Fruit fly (Drosophila melanogaster) whole organism: Measurements from ENCODE around the gene Dup99B.
A peak's percentile ranks its signal among the peaks of the same experiment; 100 is the strongest.

ENCODE experiments used
- CG8478 ChIP-seq: fragments of >200 bp; optimal IDR thresholded peaks from 2 replicates; lab custom pipeline; 2018; ENCODE audit warnings: inconsistent platforms
- Dll ChIP-seq: fragments of >200 bp; optimal IDR thresholded peaks from 2 replicates; lab custom pipeline; 2017
- EcR ChIP-seq, 2 experiments: fragments of >200 bp; optimal IDR thresholded peaks; 2 replicates each; lab custom pipeline; 2017; ENCODE audit warnings: missing biosample characterization in 2 of 2, missing genetic modification characterization in 2 of 2, missing genetic modification reagents in 2 of 2
- pan ChIP-seq: fragments of >200 bp; optimal IDR thresholded peaks from 2 replicates; lab custom pipeline; 2017
- psq ChIP-seq: fragments of >200 bp; optimal IDR thresholded peaks from 2 replicates; lab custom pipeline; 2017
- usp ChIP-seq: fragments of >200 bp; optimal IDR thresholded peaks from 2 replicates; lab custom pipeline; 2017; ENCODE audit warnings: missing biosample characterization, missing genetic modification characterization, mixed read lengths

Dup99B gene

dm6 chr3R:29715277-29715676 lies at the start of gene Dup99B:
Dup99B (minus strand) TSS chr3R:29715377.
- TF ChIP-seq EcR (GFP tag; optimal IDR thresholded peaks at IDR 0.05; lab: Kevin White, UChicago) (no peak), pan (no peak), CG8478 (lab: Kevin White, UChicago) (no peak), Dll (no peak), usp (GFP tag; lab: Kevin White, UChicago) (no peak), psq (lab: Kevin White, UChicago) (no peak)

dm6 chr3R:29764249-29765042 lies 49.3 kb upstream of the Dup99B start:
- TF ChIP-seq CG8478 (lab: Kevin White, UChicago) (no peak), Dll (peak; percentile 84)

dm6 chr3R:29763804-29764203 lies 48.6 kb upstream of the Dup99B start:
- TF ChIP-seq usp (GFP tag; lab: Kevin White, UChicago) (no peak), EcR (GFP tag; optimal IDR thresholded peaks at IDR 0.05; lab: Kevin White, UChicago) (peak in 1 of 2 experiments; percentile 32)

dm6 chr3R:29763154-29763553 lies 48.0 kb upstream of the Dup99B start:
- TF ChIP-seq CG8478 (lab: Kevin White, UChicago) (no peak), EcR (GFP tag; optimal IDR thresholded peaks at IDR 0.05; lab: Kevin White, UChicago) (peak in 1 of 2 experiments; percentile 45)

- no peak for TF ChIP-seq Dll
- TF ChIP-seq psq (lab: Kevin White, UChicago) = no peak
- no peak for TF ChIP-seq pan
- no peak for TF ChIP-seq usp (GFP tag; lab: Kevin White, UChicago)
- TF ChIP-seq EcR (GFP tag; optimal IDR thresholded peaks at IDR 0.05; lab: Kevin White, UChicago) = no peak
- TF ChIP-seq CG8478 (lab: Kevin White, UChicago) = no peak
Observed at dm6 chr3R:29762297-29762696, 47.1 kb upstream of the Dup99B start.

- TF ChIP-seq pan (no peak), usp (GFP tag; lab: Kevin White, UChicago) (no peak), EcR (GFP tag; optimal IDR thresholded peaks at IDR 0.05; lab: Kevin White, UChicago) (no peak), CG8478 (lab: Kevin White, UChicago) (no peak), Dll (no peak), psq (lab: Kevin White, UChicago) (no peak)
Observed at dm6 chr3R:29761569-29761968, 46.4 kb upstream of the Dup99B start.

- no peak for TF ChIP-seq EcR (GFP tag; optimal IDR thresholded peaks at IDR 0.05; lab: Kevin White, UChicago)
- no peak for TF ChIP-seq psq (lab: Kevin White, UChicago)
- no peak for TF ChIP-seq CG8478 (lab: Kevin White, UChicago)
- no peak for TF ChIP-seq pan
- no peak for TF ChIP-seq usp (GFP tag; lab: Kevin White, UChicago)
- no peak for TF ChIP-seq Dll
Observed at dm6 chr3R:29760042-29760441, 44.9 kb upstream of the Dup99B start.

- no peak for TF ChIP-seq CG8478 (lab: Kevin White, UChicago)
- TF ChIP-seq pan = no peak
- no peak for TF ChIP-seq Dll
- no peak for TF ChIP-seq psq (lab: Kevin White, UChicago)
- TF ChIP-seq EcR (GFP tag; optimal IDR thresholded peaks at IDR 0.05; lab: Kevin White, UChicago) = no peak
- TF ChIP-seq usp (GFP tag; lab: Kevin White, UChicago) = no peak
Observed at dm6 chr3R:29758734-29759131, 43.6 kb upstream of the Dup99B start.

- TF ChIP-seq psq (lab: Kevin White, UChicago) = no peak
- no peak for TF ChIP-seq CG8478 (lab: Kevin White, UChicago)
- TF ChIP-seq usp (GFP tag; lab: Kevin White, UChicago) = no peak
- TF ChIP-seq Dll = no peak
- no peak for TF ChIP-seq pan
Observed at dm6 chr3R:29758129-29758733, 43.1 kb upstream of the Dup99B start.

dm6 chr3R:29757681-29758080 lies 42.5 kb upstream of the Dup99B start:
- TF ChIP-seq CG8478 (lab: Kevin White, UChicago) (no peak), pan (no peak), psq (lab: Kevin White, UChicago) (no peak), usp (GFP tag; lab: Kevin White, UChicago) (no peak), Dll (no peak), EcR (GFP tag; optimal IDR thresholded peaks at IDR 0.05; lab: Kevin White, UChicago) (no peak)

dm6 chr3R:29757226-29757625 lies 42.0 kb upstream of the Dup99B start:
- TF ChIP-seq CG8478 (lab: Kevin White, UChicago) (no peak), psq (lab: Kevin White, UChicago) (no peak), pan (no peak), Dll (no peak), EcR (GFP tag; optimal IDR thresholded peaks at IDR 0.05; lab: Kevin White, UChicago) (no peak), usp (GFP tag; lab: Kevin White, UChicago) (no peak)

- no peak for TF ChIP-seq EcR (GFP tag; optimal IDR thresholded peaks at IDR 0.05; lab: Kevin White, UChicago)
- TF ChIP-seq CG8478 (lab: Kevin White, UChicago) = no peak
- no peak for TF ChIP-seq psq (lab: Kevin White, UChicago)
- no peak for TF ChIP-seq usp (GFP tag; lab: Kevin White, UChicago)
- no peak for TF ChIP-seq Dll
- TF ChIP-seq pan = no peak
Observed at dm6 chr3R:29756153-29756552, 41.0 kb upstream of the Dup99B start.
